Worm (Caenorhabditis elegans) whole organism, L4 larva: ENCODE measurements around the gene W04D12.1.

Experiments
- gei-8 ChIP-seq: fragments of 200-800 bp; sonication (Bioruptor generic); optimal IDR thresholded peaks from 2 replicates; lab custom pipeline; 2018; ENCODE audit warnings: mild to moderate bottlenecking, missing genetic modification characterization, missing compliant biosample characterization
- hlh-11 ChIP-seq: fragments of 200-800 bp; sonication (Bioruptor generic); optimal IDR thresholded peaks from 2 replicates; lab custom pipeline; 2018; ENCODE audit warnings: mild to moderate bottlenecking, missing genetic modification characterization, missing compliant biosample characterization
- lin-13 ChIP-seq: fragments of 150-350 bp; optimal IDR thresholded peaks from 2 replicates; lab custom pipeline; 2014; ENCODE audit warnings: missing biosample characterization, missing genetic modification reagents, missing genetic modification characterization
- nhr-42 ChIP-seq: fragments of 200-800 bp; sonication (Bioruptor generic); IDR thresholded peaks from 2 replicates; pipeline ENCODE4 v1.3.6; 2022; ENCODE audit warnings: missing genetic modification characterization, missing compliant biosample characterization
- nhr-77 ChIP-seq: fragments of 150-350 bp; optimal IDR thresholded peaks from 2 replicates; lab custom pipeline; 2014; ENCODE audit warnings: missing biosample characterization, missing genetic modification characterization
- unc-62 ChIP-seq, 3 experiments: fragments of 150-350 bp in 1 of 3; sonication (generic microtip); optimal IDR thresholded peaks in 2 of 3; peaks in 1 of 3; 1 replicate in 1 of 3; 2 replicates in 2 of 3; lab custom pipeline; 2014 to 2017; ENCODE audit warnings: missing biosample characterization in 3 of 3, missing genetic modification characterization in 3 of 3, missing genetic modification reagents in 3 of 3, missing genotype in 1 of 3

DNA sequence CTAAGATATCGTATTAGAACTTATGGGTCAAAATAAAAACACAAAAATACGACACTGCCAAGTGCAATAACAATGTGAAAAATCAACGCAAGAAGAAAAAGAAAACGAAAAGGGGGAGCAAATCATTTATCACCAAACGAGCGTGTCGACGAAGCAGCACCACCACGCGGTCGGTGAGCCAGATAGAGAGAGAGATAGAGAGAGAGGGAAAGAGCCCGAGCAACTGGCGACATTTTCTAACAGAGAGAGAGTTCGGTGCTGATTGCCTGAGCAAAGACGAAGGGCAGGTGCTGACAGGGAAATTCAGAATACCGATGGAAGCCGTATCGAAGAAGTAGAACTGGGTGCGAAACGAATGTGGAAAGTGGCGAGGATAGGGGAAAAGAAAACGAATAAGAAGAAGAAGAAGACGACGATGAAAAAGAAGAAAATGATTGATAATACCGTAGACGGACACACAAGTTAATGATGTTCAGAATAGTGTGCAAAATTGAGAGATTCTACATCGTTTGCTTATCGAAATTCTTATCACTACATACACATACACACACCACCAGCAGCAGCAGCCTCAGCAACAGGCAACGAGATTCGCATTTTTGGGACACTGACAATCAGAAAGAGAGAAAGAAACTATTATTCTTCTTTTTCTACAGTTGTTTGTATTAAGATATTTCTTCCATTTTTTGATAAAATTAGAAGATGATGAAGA is 1.4 kb upstream of the W04D12.1 start:
- peak in 1 of 2 experiments; percentile 88 for TF ChIP-seq unc-62 (GFP tag; optimal IDR thresholded peaks at IDR 0.05 in 1 of 2; lab: Kevin White, UChicago)
- TF ChIP-seq unc-62 (tag; optimal IDR thresholded peaks at IDR 0.05; lab: Kevin White, UChicago) = no peak
- TF ChIP-seq nhr-42 (GFP tag; lab: Robert Waterston, UW) = no peak
- no peak for TF ChIP-seq lin-13 (GFP tag; lab: Kevin White, UChicago)
- peak; percentile 16 for TF ChIP-seq nhr-77 (tag; lab: Kevin White, UChicago)
- no peak for TF ChIP-seq gei-8 (GFP tag; lab: Kevin White, UChicago)
- TF ChIP-seq hlh-11 (tag; lab: Kevin White, UChicago) = peak; percentile 82
